Worm (Caenorhabditis elegans) whole organism, L1 larva: ENCODE measurements around the gene actl-1.

Source experiments
- C04F5.9 ChIP-seq: sonication (generic microtip); optimal IDR thresholded peaks from 2 replicates; lab custom pipeline; 2016; ENCODE audit warnings: missing genetic modification characterization, missing compliant biosample characterization
- C34B4.2 ChIP-seq: sonication (generic microtip); optimal IDR thresholded peaks from 2 replicates; lab custom pipeline; 2017; ENCODE audit warnings: mild to moderate bottlenecking, missing genetic modification characterization, missing compliant biosample characterization
- F16B12.6 ChIP-seq: fragments of 150-350 bp; optimal IDR thresholded peaks from 2 replicates; lab custom pipeline; 2014; ENCODE audit warnings: missing biosample characterization, missing genetic modification characterization
- Y116A8C.19 ChIP-seq: sonication (generic microtip); optimal IDR thresholded peaks from 2 replicates; lab custom pipeline; 2016; ENCODE audit warnings: missing compliant biosample characterization, missing genetic modification characterization, borderline replicate concordance
- aha-1 ChIP-seq: fragments of 150-350 bp; optimal IDR thresholded peaks from 2 replicates; lab custom pipeline; 2014; ENCODE audit warnings: missing biosample characterization, missing genetic modification characterization
- aly-2 ChIP-seq: fragments of 150-350 bp; optimal IDR thresholded peaks from 2 replicates; lab custom pipeline; 2014; ENCODE audit warnings: missing biosample characterization, missing genetic modification characterization
- ceh-90 ChIP-seq: sonication (generic microtip); optimal IDR thresholded peaks from 2 replicates; lab custom pipeline; 2016; ENCODE audit warnings: missing genetic modification characterization, missing compliant biosample characterization
- dpl-1 ChIP-seq, 3 experiments: fragments of 150-350 bp in 2 of 3; sonication (generic microtip) in 1 of 3; optimal IDR thresholded peaks; 2 replicates each; lab custom pipeline; 2014 to 2017; ENCODE audit warnings: missing biosample characterization in 3 of 3, missing genetic modification characterization in 3 of 3, missing genetic modification reagents in 3 of 3
- dsc-1 ChIP-seq: sonication (generic microtip); optimal IDR thresholded peaks from 2 replicates; lab custom pipeline; 2016; ENCODE audit warnings: mild to moderate bottlenecking, missing genetic modification characterization, missing compliant biosample characterization
- efl-1 ChIP-seq, 4 experiments: fragments of 150-350 bp; optimal IDR thresholded peaks in 3 of 4; peaks in 1 of 4; 1 replicate in 1 of 4; 2 replicates in 3 of 4; lab custom pipeline; 2014; ENCODE audit warnings: missing biosample characterization in 2 of 4, missing genetic modification characterization in 2 of 4, missing genetic modification reagents in 2 of 4
- efl-3 ChIP-seq: fragments of 200-800 bp; sonication (Bioruptor generic); optimal IDR thresholded peaks from 2 replicates; lab custom pipeline; 2018; ENCODE audit warnings: mild to moderate bottlenecking, missing genetic modification characterization, missing compliant biosample characterization
- egl-13 ChIP-seq: sonication (generic microtip); optimal IDR thresholded peaks from 2 replicates; lab custom pipeline; 2016; ENCODE audit warnings: missing genotype, missing genetic modification reagents, missing genetic modification characterization, missing compliant biosample characterization
- elt-2 ChIP-seq: sonication (generic microtip); optimal IDR thresholded peaks from 2 replicates; lab custom pipeline; 2016; ENCODE audit warnings: missing genetic modification characterization, mild to moderate bottlenecking, inconsistent platforms, missing compliant biosample characterization, missing genetic modification reagents
- elt-3 ChIP-seq, 6 experiments: fragments of 150-350 bp in 1 of 6; sonication (generic microtip); optimal IDR thresholded peaks; 2 replicates each; lab custom pipeline; 2017 to 2018; ENCODE audit warnings: missing biosample characterization in 6 of 6, missing genetic modification characterization in 6 of 6, inconsistent platforms in 1 of 6
- ets-5 ChIP-seq: fragments of 200-800 bp; sonication (Bioruptor generic); IDR thresholded peaks from 2 replicates; pipeline ENCODE4 v1.3.6; 2022; ENCODE audit warnings: missing genetic modification characterization, missing compliant biosample characterization
- fkh-10 ChIP-seq: sonication (generic microtip); optimal IDR thresholded peaks from 2 replicates; lab custom pipeline; 2017; ENCODE audit warnings: missing biosample characterization, missing genetic modification reagents, missing genetic modification characterization
- fkh-8 ChIP-seq: sonication (generic microtip); optimal IDR thresholded peaks from 2 replicates; lab custom pipeline; 2016; ENCODE audit warnings: mild to moderate bottlenecking, missing genetic modification characterization, missing compliant biosample characterization
- grh-1 ChIP-seq: fragments of 200-800 bp; sonication (Bioruptor generic); IDR thresholded peaks from 2 replicates; pipeline ENCODE4 v1.3.6; 2022; ENCODE audit warnings: missing genetic modification reagents, missing genetic modification characterization, missing compliant biosample characterization
- hlh-17 ChIP-seq: fragments of 200-800 bp; sonication (Bioruptor generic); optimal IDR thresholded peaks from 2 replicates; lab custom pipeline; 2018; ENCODE audit warnings: missing genetic modification characterization, mild to moderate bottlenecking, missing compliant biosample characterization, moderate library complexity, borderline replicate concordance
- hlh-4 ChIP-seq: sonication (generic microtip); optimal IDR thresholded peaks from 2 replicates; lab custom pipeline; 2016; ENCODE audit warnings: mild to moderate bottlenecking, missing genetic modification characterization, missing compliant biosample characterization
- jun-1 ChIP-seq: fragments of 150-350 bp; optimal IDR thresholded peaks from 2 replicates; lab custom pipeline; 2014; ENCODE audit warnings: missing biosample characterization, missing genetic modification reagents, missing genetic modification characterization
- lin-13 ChIP-seq: fragments of 150-350 bp; optimal IDR thresholded peaks from 2 replicates; lab custom pipeline; 2014; ENCODE audit warnings: missing biosample characterization, missing genetic modification reagents, missing genetic modification characterization
- lin-14 ChIP-seq: fragments of 200-800 bp; sonication (Bioruptor generic); optimal IDR thresholded peaks from 2 replicates; lab custom pipeline; 2018; ENCODE audit warnings: mild to moderate bottlenecking, missing genetic modification characterization, moderate library complexity, missing compliant biosample characterization
- lin-15B ChIP-seq: fragments of 150-350 bp; sonication (generic microtip); optimal IDR thresholded peaks from 3 replicates; lab custom pipeline; 2014; ENCODE audit warnings: missing biosample characterization, missing genetic modification characterization
- lin-39 ChIP-seq: fragments of 150-350 bp; optimal IDR thresholded peaks from 2 replicates; lab custom pipeline; 2014; ENCODE audit warnings: missing biosample characterization, missing genetic modification reagents, missing genetic modification characterization
- lsy-2 ChIP-seq, 2 experiments: fragments of 150-350 bp; optimal IDR thresholded peaks; 2 replicates each; lab custom pipeline; 2014; ENCODE audit warnings: missing biosample characterization in 2 of 2, missing genetic modification characterization in 2 of 2
- mab-9 ChIP-seq: fragments of 200-800 bp; sonication (Bioruptor generic); IDR thresholded peaks from 2 replicates; pipeline ENCODE4 v1.3.6; 2022; ENCODE audit warnings: missing genetic modification reagents, missing genetic modification characterization, missing compliant biosample characterization
- mef-2 ChIP-seq: fragments of 150-350 bp; optimal IDR thresholded peaks from 2 replicates; lab custom pipeline; 2014; ENCODE audit warnings: missing biosample characterization, missing genetic modification characterization
- nhr-19 ChIP-seq: fragments of 200-800 bp; sonication (Bioruptor generic); conservative IDR thresholded peaks from 2 replicates; pipeline ENCODE4 v1.3.6; 2022; ENCODE audit warnings: missing genetic modification characterization, missing compliant biosample characterization
- nhr-20 ChIP-seq: sonication (generic microtip); optimal IDR thresholded peaks from 2 replicates; lab custom pipeline; 2016; ENCODE audit warnings: mild to moderate bottlenecking, missing genetic modification characterization, missing compliant biosample characterization
- nhr-237 ChIP-seq: fragments of 150-350 bp; optimal IDR thresholded peaks from 2 replicates; lab custom pipeline; 2014; ENCODE audit warnings: missing biosample characterization, missing genetic modification characterization
- nhr-47 ChIP-seq: sonication (generic microtip); optimal IDR thresholded peaks from 2 replicates; lab custom pipeline; 2016; ENCODE audit warnings: mild to moderate bottlenecking, missing genetic modification characterization, moderate library complexity, missing compliant biosample characterization
- nhr-71 ChIP-seq: sonication (generic microtip); optimal IDR thresholded peaks from 2 replicates; lab custom pipeline; 2016; ENCODE audit warnings: mild to moderate bottlenecking, missing genetic modification characterization, moderate library complexity, missing compliant biosample characterization
- nhr-76 ChIP-seq: sonication (generic microtip); optimal IDR thresholded peaks from 2 replicates; lab custom pipeline; 2017; ENCODE audit warnings: missing biosample characterization, missing genetic modification characterization
- nhr-90 ChIP-seq: sonication (generic microtip); optimal IDR thresholded peaks from 2 replicates; lab custom pipeline; 2016; ENCODE audit warnings: mild to moderate bottlenecking, missing genetic modification characterization, missing compliant biosample characterization; ENCODE audit not compliant: poor library complexity
- pag-3 ChIP-seq: sonication (generic microtip); optimal IDR thresholded peaks from 2 replicates; lab custom pipeline; 2017; ENCODE audit warnings: missing genetic modification characterization, mild to moderate bottlenecking, missing compliant biosample characterization, antibody characterized with exemption, borderline replicate concordance; ENCODE audit not compliant: insufficient read depth
- snu-23 ChIP-seq: sonication (generic microtip); optimal IDR thresholded peaks from 2 replicates; lab custom pipeline; 2016; ENCODE audit warnings: missing genetic modification characterization, missing compliant biosample characterization
- sox-4 ChIP-seq: sonication (generic microtip); optimal IDR thresholded peaks from 2 replicates; lab custom pipeline; 2016; ENCODE audit warnings: missing genetic modification characterization, missing compliant biosample characterization
- sup-37 ChIP-seq: fragments of 200-800 bp; sonication (Bioruptor generic); optimal IDR thresholded peaks from 2 replicates; lab custom pipeline; 2018; ENCODE audit warnings: mild to moderate bottlenecking, missing genetic modification characterization, missing compliant biosample characterization
- swsn-7 ChIP-seq: sonication (generic microtip); optimal IDR thresholded peaks from 2 replicates; lab custom pipeline; 2016; ENCODE audit warnings: missing genetic modification characterization, missing compliant biosample characterization
- tlp-1 ChIP-seq: fragments of 150-350 bp; optimal IDR thresholded peaks from 2 replicates; lab custom pipeline; 2014; ENCODE audit warnings: missing biosample characterization, missing genetic modification characterization
- unc-86 ChIP-seq: sonication (generic microtip); optimal IDR thresholded peaks from 2 replicates; lab custom pipeline; 2016; ENCODE audit warnings: missing genetic modification characterization, missing compliant biosample characterization
- unc-98 ChIP-seq: fragments of 200-800 bp; sonication (Bioruptor generic); IDR thresholded peaks from 2 replicates; pipeline ENCODE4 v1.3.6; 2022; ENCODE audit warnings: missing genetic modification characterization, missing compliant biosample characterization
- vab-15 ChIP-seq: sonication (generic microtip); optimal IDR thresholded peaks from 2 replicates; lab custom pipeline; 2017; ENCODE audit warnings: missing genotype, mild to moderate bottlenecking, missing genetic modification characterization, missing compliant biosample characterization
- xbp-1 ChIP-seq: sonication (generic microtip); optimal IDR thresholded peaks from 2 replicates; lab custom pipeline; 2016; ENCODE audit warnings: missing genetic modification characterization, missing compliant biosample characterization

The actl-1 gene

DNA sequence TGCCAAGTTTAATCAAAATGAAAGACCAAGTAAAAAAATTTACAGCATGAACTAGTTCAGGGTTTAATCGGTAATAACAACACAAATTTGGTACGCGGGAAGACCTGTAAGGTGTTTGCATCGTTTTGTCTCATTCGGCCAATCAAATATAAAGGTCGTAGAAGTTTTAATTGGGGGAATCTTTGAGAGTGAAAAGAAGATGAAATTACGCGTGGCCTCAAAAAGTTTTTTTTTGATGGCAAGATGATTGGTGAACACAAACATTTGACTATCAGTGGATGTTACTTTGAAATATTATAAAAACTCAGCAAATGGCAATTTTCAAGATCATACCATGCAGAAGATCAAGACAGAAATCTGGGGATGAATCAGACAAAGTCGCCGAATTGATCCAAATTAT is 44.5 kb downstream of the actl-1 start, which contains the start of gene nas-33:
Gene nas-33, minus strand, starts transcription at position 101 of the 400 bp plus-strand sequence.
- TF ChIP-seq ets-5 (GFP tag; lab: Robert Waterston, UW) (no peak), sup-37 (GFP tag; lab: Kevin White, UChicago) (no peak), lin-39 (tag; lab: Kevin White, UChicago) (no peak), ceh-90 (tag; lab: Kevin White, UChicago) (no peak), fkh-10 (GFP tag; lab: Kevin White, UChicago) (no peak), tlp-1 (tag; lab: Kevin White, UChicago) (no peak), lin-15B (tag; lab: Kevin White, UChicago) (no peak), mef-2 (tag; lab: Kevin White, UChicago) (no peak), hlh-4 (tag; lab: Kevin White, UChicago) (no peak), F16B12.6 (tag; lab: Kevin White, UChicago) (no peak), grh-1 (no peak), hlh-17 (GFP tag; lab: Kevin White, UChicago) (no peak), lin-14 (GFP tag; lab: Kevin White, UChicago) (no peak), fkh-8 (tag; lab: Kevin White, UChicago) (no peak), sox-4 (tag; lab: Kevin White, UChicago) (no peak), elt-2 (tag; lab: Kevin White, UChicago) (no peak), efl-1 (optimal IDR thresholded peaks at IDR 0.05; lab: Kevin White, UChicago) (no peak), efl-1 (GFP tag; optimal IDR thresholded peaks at IDR 0.05 in 1 of 2; lab: Kevin White, UChicago) (no peak), C04F5.9 (tag; lab: Kevin White, UChicago) (no peak), nhr-76 (tag; lab: Kevin White, UChicago) (no peak), jun-1 (tag; lab: Kevin White, UChicago) (no peak)
- TF ChIP-seq, all 84 proteins: peak for 0

DNA sequence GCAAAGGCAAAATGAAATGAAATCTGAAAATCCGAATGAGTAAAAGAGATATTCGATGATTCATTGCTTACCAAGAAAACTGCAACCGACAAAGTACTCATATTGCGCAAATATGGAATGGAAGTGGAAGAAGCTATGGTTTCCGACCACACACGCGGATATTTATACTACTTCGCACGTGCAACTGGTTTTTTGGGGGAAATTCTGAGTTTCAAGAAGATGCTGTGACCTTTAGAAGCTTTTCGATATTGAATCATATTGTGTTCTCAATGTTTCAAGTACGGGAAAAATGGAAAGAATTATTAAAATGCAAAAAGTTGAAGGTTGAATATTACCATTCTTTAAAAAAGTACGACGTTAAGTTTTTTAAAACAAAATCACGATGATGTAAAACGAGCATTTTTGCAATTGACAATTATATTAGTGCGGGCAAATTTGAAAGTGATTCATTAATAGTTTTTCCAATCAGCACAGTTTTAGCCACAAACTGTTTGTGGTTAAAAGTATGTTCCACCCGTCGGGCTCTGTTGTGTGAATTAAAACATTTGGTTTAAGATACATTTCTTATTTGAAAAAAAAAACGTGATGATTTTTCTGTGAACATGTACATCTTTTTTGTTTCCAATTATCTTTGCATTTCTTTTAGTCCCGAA is 48.7 kb downstream of the actl-1 start, which contains the start of the genes grl-6 and K10C2.6:
Gene grl-6, minus strand, starts transcription at position 101 of the 653 bp plus-strand sequence.
Gene K10C2.6, plus strand, starts transcription at position 603 of the 653 bp plus-strand sequence.
- TF ChIP-seq xbp-1 (no peak), lin-13 (GFP tag; lab: Kevin White, UChicago) (no peak), dpl-1 (GFP tag; optimal IDR thresholded peaks at IDR 0.05; lab: Kevin White, UChicago) (no peak), lsy-2 (tag; optimal IDR thresholded peaks at IDR 0.05; lab: Kevin White, UChicago) (no peak), sox-4 (tag; lab: Kevin White, UChicago) (no peak), pag-3 (no peak), aly-2 (tag; lab: Kevin White, UChicago) (no peak), aha-1 (no peak), efl-3 (GFP tag; lab: Kevin White, UChicago) (no peak), elt-2 (tag; lab: Kevin White, UChicago) (no peak)
- TF ChIP-seq, all 84 proteins: peak for 0

DNA sequence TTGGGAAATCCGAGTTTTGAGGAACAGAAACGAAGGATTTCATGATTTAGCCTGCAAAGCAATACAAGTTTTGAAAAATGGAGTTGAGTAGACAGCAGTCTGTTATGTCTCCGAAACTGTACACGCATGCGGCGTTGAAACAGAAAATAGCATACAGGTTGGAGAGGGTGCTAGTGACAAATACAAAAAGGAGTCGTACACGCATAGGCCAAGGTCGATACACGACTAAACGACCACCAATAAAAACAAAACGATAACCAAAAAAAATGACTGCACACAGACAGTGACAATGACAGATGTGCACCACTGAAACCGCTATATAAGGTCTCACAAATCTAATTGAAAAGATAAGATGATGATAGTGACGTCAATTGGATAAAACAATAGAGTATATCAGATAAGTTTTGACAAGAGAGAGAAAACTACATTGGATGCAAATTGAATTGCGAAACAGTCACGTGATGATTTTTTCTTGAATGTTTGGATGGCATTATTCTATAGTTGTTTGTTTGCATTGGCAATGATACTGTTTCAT is 50.7 kb downstream of the actl-1 start, which contains the start of gene fah-1:
Gene fah-1, minus strand, starts transcription at position 51 of the 535 bp plus-strand sequence.
- no peak for TF ChIP-seq egl-13 (tag; lab: Kevin White, UChicago)
- no peak for TF ChIP-seq nhr-237 (tag; lab: Kevin White, UChicago)
- TF ChIP-seq mef-2 (tag; lab: Kevin White, UChicago), result no peak
- TF ChIP-seq vab-15, result peak; percentile 1
- no peak for TF ChIP-seq jun-1 (tag; lab: Kevin White, UChicago)
- TF ChIP-seq Y116A8C.19, result no peak
- TF ChIP-seq dsc-1 (tag; lab: Kevin White, UChicago), result no peak
- no peak for TF ChIP-seq efl-1 (optimal IDR thresholded peaks at IDR 0.05; lab: Kevin White, UChicago)
- peak in 1 of 2 experiments; percentile 2 for TF ChIP-seq efl-1 (GFP tag; optimal IDR thresholded peaks at IDR 0.05 in 1 of 2; lab: Kevin White, UChicago)
- peak; percentile 85 for TF ChIP-seq nhr-71 (tag; lab: Kevin White, UChicago)
- peak; percentile 84 for TF ChIP-seq nhr-90 (tag; lab: Kevin White, UChicago)
- TF ChIP-seq unc-86, result no peak
- no peak for TF ChIP-seq ets-5 (GFP tag; lab: Robert Waterston, UW)
- TF ChIP-seq C34B4.2 (tag; lab: Kevin White, UChicago), result no peak
- no peak for TF ChIP-seq mab-9
- peak; percentile 43 for TF ChIP-seq nhr-19 (GFP tag; lab: Robert Waterston, UW)
- TF ChIP-seq pag-3, result peak; percentile 89
- TF ChIP-seq unc-98, result no peak
- peak; percentile 27 for TF ChIP-seq swsn-7 (tag; lab: Kevin White, UChicago)
- peak; percentile 61 for TF ChIP-seq nhr-47 (tag; lab: Kevin White, UChicago)
- no peak for TF ChIP-seq efl-3 (GFP tag; lab: Kevin White, UChicago)
- peak; percentile 97 for TF ChIP-seq nhr-20 (tag; lab: Kevin White, UChicago)
- peak; percentile 66 for TF ChIP-seq snu-23 (GFP tag; lab: Kevin White, UChicago)
- TF ChIP-seq elt-3 (tag; optimal IDR thresholded peaks at IDR 0.05; lab: Kevin White, UChicago), result peak in 3 of 6 experiments; percentile 71 to 92 (median 82)
- TF ChIP-seq lin-14 (GFP tag; lab: Kevin White, UChicago), result peak; percentile 80
